Fruit fly (Drosophila melanogaster) whole organism, embryonic: Measurements from ENCODE around the gene NELF-B.

ENCODE experiments used
- CG10321 ChIP-seq: fragments of 200-800 bp; sonication (Bioruptor generic); IDR thresholded peaks from 2 replicates; pipeline ENCODE4 v1.3.6; 2022; ENCODE audit warnings: missing biosample characterization, missing genetic modification characterization
- CG11398 ChIP-seq: fragments of 200-800 bp; sonication (Bioruptor generic); optimal IDR thresholded peaks from 2 replicates; lab custom pipeline; 2016; ENCODE audit warnings: missing biosample characterization, missing genetic modification characterization
- CG1233 ChIP-seq: fragments of 200-800 bp; sonication (Bioruptor generic); optimal IDR thresholded peaks from 4 replicates; lab custom pipeline; 2018; ENCODE audit warnings: missing biosample characterization, mild to moderate bottlenecking, missing genetic modification characterization
- CG13123 ChIP-seq: fragments of 200-800 bp; sonication (Bioruptor generic); optimal IDR thresholded peaks from 2 replicates; lab custom pipeline; 2016; ENCODE audit warnings: missing biosample characterization, missing genetic modification characterization
- CG13296 ChIP-seq: fragments of 200-800 bp; sonication (Bioruptor generic); optimal IDR thresholded peaks from 3 replicates; lab custom pipeline; 2018; ENCODE audit warnings: missing biosample characterization, mild to moderate bottlenecking, missing genetic modification characterization
- CG1602 ChIP-seq: fragments of 200-800 bp; sonication (Bioruptor generic); optimal IDR thresholded peaks from 3 replicates; lab custom pipeline; 2016; ENCODE audit warnings: missing biosample characterization, missing genetic modification characterization
- CG16815 ChIP-seq: fragments of 200-800 bp; sonication (Bioruptor generic); optimal IDR thresholded peaks from 3 replicates; lab custom pipeline; 2017; ENCODE audit warnings: missing biosample characterization, mild to moderate bottlenecking, missing genetic modification characterization
- CG17385 ChIP-seq: fragments of 200-800 bp; sonication (Bioruptor generic); optimal IDR thresholded peaks from 3 replicates; lab custom pipeline; 2018; ENCODE audit warnings: missing biosample characterization, mild to moderate bottlenecking, missing genetic modification characterization
- CG31388 ChIP-seq: fragments of 200-800 bp; sonication (Bioruptor generic); optimal IDR thresholded peaks from 2 replicates; lab custom pipeline; 2016; ENCODE audit warnings: missing biosample characterization, missing genetic modification characterization
- CG34422 ChIP-seq: fragments of 200-800 bp; sonication (Bioruptor generic); IDR thresholded peaks from 3 replicates; pipeline ENCODE4 v1.3.6; 2022; ENCODE audit warnings: missing biosample characterization, missing genetic modification characterization
- CG5245 ChIP-seq: fragments of 200-800 bp; sonication (Bioruptor generic); optimal IDR thresholded peaks from 3 replicates; lab custom pipeline; 2016; ENCODE audit warnings: missing biosample characterization, missing genetic modification characterization
- CG7556 ChIP-seq: fragments of 200-800 bp; sonication (Bioruptor generic); optimal IDR thresholded peaks from 2 replicates; lab custom pipeline; 2017; ENCODE audit warnings: missing biosample characterization, mild to moderate bottlenecking, missing genetic modification characterization
- CG9876 ChIP-seq: fragments of 200-800 bp; sonication (Bioruptor generic); optimal IDR thresholded peaks from 2 replicates; lab custom pipeline; 2016; ENCODE audit warnings: missing biosample characterization, missing genetic modification characterization
- D19B ChIP-seq: fragments of 200-800 bp; sonication (Bioruptor generic); optimal IDR thresholded peaks from 2 replicates; lab custom pipeline; 2017; ENCODE audit warnings: missing biosample characterization, mild to moderate bottlenecking, missing genetic modification characterization
- Dll ChIP-seq: fragments of 200-800 bp; sonication (Bioruptor generic); IDR thresholded peaks from 4 replicates; pipeline ENCODE4 v1.3.6; 2022; ENCODE audit warnings: missing biosample characterization, missing genetic modification characterization; ENCODE audit not compliant: partially characterized antibody
- Dref ChIP-seq: fragments of 200-800 bp; sonication (Bioruptor generic); IDR thresholded peaks from 2 replicates; pipeline ENCODE4 v1.3.6; 2022; ENCODE audit warnings: missing biosample characterization, missing genetic modification characterization
- Eip74EF ChIP-seq, 2 experiments: fragments of 200-800 bp in 1 of 2; fragments of >200 bp in 1 of 2; sonication (Bioruptor generic) in 1 of 2; optimal IDR thresholded peaks; 2 replicates each; lab custom pipeline; 2017 to 2019; ENCODE audit warnings: missing biosample characterization in 2 of 2, missing genetic modification characterization in 2 of 2, mild to moderate bottlenecking in 1 of 2, moderate library complexity in 1 of 2
- GATAe ChIP-seq: fragments of 200-800 bp; sonication (Bioruptor generic); conservative IDR thresholded peaks from 2 replicates; pipeline ENCODE4 v1.3.6; 2022; ENCODE audit warnings: missing biosample characterization, missing genetic modification characterization
- Gug ChIP-seq: fragments of 200-800 bp; sonication (Bioruptor generic); IDR thresholded peaks from 4 replicates; pipeline ENCODE4 v1.3.6; 2022; ENCODE audit warnings: missing biosample characterization, missing genetic modification characterization
- H2.0 ChIP-seq: fragments of 200-800 bp; sonication (Bioruptor generic); IDR thresholded peaks from 2 replicates; pipeline ENCODE4 v1.3.6; 2022; ENCODE audit warnings: missing biosample characterization, missing genetic modification characterization
- HHEX ChIP-seq: fragments of 200-800 bp; sonication (Bioruptor generic); optimal IDR thresholded peaks from 3 replicates; lab custom pipeline; 2017; ENCODE audit warnings: missing biosample characterization, mild to moderate bottlenecking, missing genetic modification characterization, missing genetic modification reagents
- Hey ChIP-seq: fragments of 200-800 bp; sonication (Bioruptor generic); optimal IDR thresholded peaks from 3 replicates; lab custom pipeline; 2018; ENCODE audit warnings: missing biosample characterization, mild to moderate bottlenecking, missing genetic modification characterization
- Hr39 ChIP-seq: fragments of >200 bp; optimal IDR thresholded peaks from 2 replicates; lab custom pipeline; 2017
- NC2β ChIP-seq: fragments of 200-800 bp; sonication (Bioruptor generic); optimal IDR thresholded peaks from 2 replicates; lab custom pipeline; 2016; ENCODE audit warnings: missing biosample characterization, missing genetic modification characterization
- Rx ChIP-seq: fragments of 200-800 bp; sonication (Bioruptor generic); IDR thresholded peaks from 2 replicates; pipeline ENCODE4 v1.3.6; 2022; ENCODE audit warnings: missing biosample characterization, missing genetic modification characterization
- Scr ChIP-seq: fragments of 200-800 bp; sonication (Bioruptor generic); IDR thresholded peaks from 2 replicates; pipeline ENCODE4 v1.3.6; 2022; ENCODE audit warnings: missing biosample characterization, missing genetic modification characterization; ENCODE audit not compliant: partially characterized antibody
- Sin3A ChIP-seq: fragments of >200 bp; optimal IDR thresholded peaks from 2 replicates; lab custom pipeline; 2018
- Sry-β ChIP-seq: fragments of 200-800 bp; sonication (Bioruptor generic); optimal IDR thresholded peaks from 2 replicates; lab custom pipeline; 2018; ENCODE audit warnings: missing biosample characterization, mild to moderate bottlenecking, missing genetic modification characterization, moderate library complexity
- Stat92E ChIP-seq, 3 experiments: fragments of >200 bp in 2 of 3; fragments of 200-800 bp in 1 of 3; sonication (Bioruptor generic) in 1 of 3; optimal IDR thresholded peaks; 2 replicates each; lab custom pipeline; 2017 to 2019; ENCODE audit warnings: missing biosample characterization in 3 of 3, missing genetic modification characterization in 3 of 3, mild to moderate bottlenecking in 1 of 3, moderate library complexity in 1 of 3
- Tbp ChIP-seq: fragments of >200 bp; optimal IDR thresholded peaks from 2 replicates; lab custom pipeline; 2018; ENCODE audit warnings: missing biosample characterization, missing genetic modification characterization
- aop ChIP-seq: fragments of 200-800 bp; sonication (Bioruptor generic); IDR thresholded peaks from 2 replicates; pipeline ENCODE4 v1.3.6; 2022; ENCODE audit warnings: missing biosample characterization, missing genetic modification characterization
- bsh ChIP-seq, 2 experiments: fragments of 200-800 bp; sonication (Bioruptor generic); optimal IDR thresholded peaks; 2 replicates each; lab custom pipeline; 2017 to 2018; ENCODE audit warnings: mild to moderate bottlenecking in 2 of 2, missing biosample characterization in 2 of 2, missing genetic modification characterization in 2 of 2, moderate library complexity in 1 of 2
- dpn ChIP-seq, 2 experiments: fragments of 200-800 bp; sonication (Bioruptor generic); optimal IDR thresholded peaks; 3 replicates each; lab custom pipeline; 2016; ENCODE audit warnings: missing biosample characterization in 2 of 2, missing genetic modification characterization in 2 of 2
- eve ChIP-seq, 2 experiments: fragments of >200 bp; optimal IDR thresholded peaks; 2 replicates each; lab custom pipeline; 2017; ENCODE audit warnings: missing biosample characterization in 2 of 2, missing genetic modification characterization in 2 of 2
- exex ChIP-seq: fragments of 200-800 bp; sonication (Bioruptor generic); optimal IDR thresholded peaks from 4 replicates; lab custom pipeline; 2018; ENCODE audit warnings: missing biosample characterization, mild to moderate bottlenecking, missing genetic modification characterization, moderate library complexity
- eyg ChIP-seq: fragments of 200-800 bp; sonication (Bioruptor generic); optimal IDR thresholded peaks from 3 replicates; lab custom pipeline; 2016; ENCODE audit warnings: missing biosample characterization, missing genetic modification characterization
- fd102C ChIP-seq: fragments of 200-800 bp; sonication (Bioruptor generic); optimal IDR thresholded peaks from 2 replicates; lab custom pipeline; 2018; ENCODE audit warnings: missing biosample characterization, mild to moderate bottlenecking, missing genetic modification characterization, moderate library complexity
- fru ChIP-seq: fragments of >200 bp; optimal IDR thresholded peaks from 2 replicates; lab custom pipeline; 2017
- gt ChIP-seq: fragments of 200-800 bp; sonication (Bioruptor generic); IDR thresholded peaks from 2 replicates; pipeline ENCODE4 v1.3.6; 2022; ENCODE audit warnings: missing biosample characterization, missing genetic modification characterization
- ken ChIP-seq: fragments of 200-800 bp; sonication (Bioruptor generic); IDR thresholded peaks from 3 replicates; pipeline ENCODE4 v1.3.6; 2022; ENCODE audit warnings: missing biosample characterization, missing genetic modification characterization
- onecut ChIP-seq: fragments of 200-800 bp; sonication (Bioruptor generic); IDR thresholded peaks from 2 replicates; pipeline ENCODE4 v1.3.6; 2022; ENCODE audit warnings: missing biosample characterization, missing genetic modification characterization
- p53 ChIP-seq: fragments of 200-800 bp; sonication (Bioruptor generic); optimal IDR thresholded peaks from 2 replicates; lab custom pipeline; 2016; ENCODE audit warnings: missing biosample characterization, missing genetic modification characterization
- repo ChIP-seq: fragments of 200-800 bp; sonication (Bioruptor generic); optimal IDR thresholded peaks from 2 replicates; lab custom pipeline; 2016; ENCODE audit warnings: missing biosample characterization, missing genetic modification characterization
- sens-2 ChIP-seq: fragments of 200-800 bp; sonication (Bioruptor generic); IDR thresholded peaks from 2 replicates; pipeline ENCODE4 v1.3.6; 2022; ENCODE audit warnings: missing biosample characterization, missing genetic modification characterization
- slou ChIP-seq: fragments of 200-800 bp; sonication (Bioruptor generic); optimal IDR thresholded peaks from 3 replicates; lab custom pipeline; 2016; ENCODE audit warnings: missing biosample characterization, missing genetic modification characterization
- tap ChIP-seq: fragments of 200-800 bp; optimal IDR thresholded peaks from 3 replicates; lab custom pipeline; 2019; ENCODE audit warnings: missing biosample characterization, mild to moderate bottlenecking, missing genetic modification characterization, moderate library complexity
- tgo ChIP-seq: fragments of 200-800 bp; sonication (Bioruptor generic); IDR thresholded peaks from 3 replicates; pipeline ENCODE4 v1.3.6; 2022; ENCODE audit warnings: missing biosample characterization, missing genetic modification characterization
- toy ChIP-seq: fragments of 200-800 bp; sonication (Bioruptor generic); IDR thresholded peaks from 2 replicates; pipeline ENCODE4 v1.3.6; 2022; ENCODE audit warnings: missing biosample characterization, missing genetic modification characterization
- vnd ChIP-seq: fragments of 200-800 bp; sonication (Bioruptor generic); IDR thresholded peaks from 3 replicates; pipeline ENCODE4 v1.3.6; 2022; ENCODE audit warnings: missing biosample characterization, missing genetic modification characterization; ENCODE audit not compliant: partially characterized antibody

NELF-B gene

DNA sequence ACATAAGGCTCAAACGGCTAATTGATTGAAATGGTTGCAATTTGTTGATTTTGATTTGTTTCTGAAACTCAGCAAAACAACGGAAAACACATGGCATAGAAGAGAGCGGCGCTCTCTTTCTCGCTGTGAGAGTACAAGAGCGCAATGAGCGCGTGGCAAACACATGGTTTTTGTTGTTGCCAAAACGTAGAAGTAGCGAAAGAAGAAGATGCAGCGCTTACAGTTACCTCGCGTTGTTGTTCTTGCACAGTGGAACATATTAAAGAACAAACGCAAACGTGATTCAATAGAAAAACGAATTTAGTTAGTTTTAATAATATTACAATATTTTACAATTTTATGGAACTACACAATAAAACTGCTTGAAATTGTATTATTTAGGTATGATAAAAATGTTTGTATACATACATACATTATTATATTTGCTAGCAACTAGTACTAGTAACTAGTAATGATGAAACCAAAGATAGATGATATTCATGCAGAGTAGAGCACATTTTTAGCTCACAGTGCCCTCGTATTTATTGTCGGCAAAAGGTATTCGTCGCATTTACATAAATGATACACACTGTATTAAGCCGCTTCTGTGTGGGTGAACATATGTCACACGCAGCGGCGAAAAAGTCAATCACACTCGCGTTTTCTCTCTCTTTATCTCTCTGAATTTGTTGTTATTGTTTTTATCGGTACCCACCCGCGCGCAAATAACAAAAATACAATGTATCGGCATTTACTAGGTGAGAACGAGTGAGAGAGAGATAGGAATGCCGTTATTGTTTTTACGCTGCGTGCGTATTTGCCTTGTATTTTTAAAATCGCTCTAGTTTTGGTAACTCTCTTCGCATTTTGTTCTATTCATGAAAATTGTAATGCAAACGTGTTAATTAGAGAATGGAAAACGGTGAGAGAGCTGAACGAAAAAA, 22.7 kb downstream of the NELF-B start (continued):
- peak; percentile 84 for TF ChIP-seq tgo (GFP tag; lab: Robert Waterston, UW)
- TF ChIP-seq fru (lab: Kevin White, UChicago): no peak
- peak; percentile 79 for TF ChIP-seq Gug (GFP tag; lab: Robert Waterston, UW)
- no peak for TF ChIP-seq aop (GFP tag; lab: Robert Waterston, UW)
- TF ChIP-seq ken (GFP tag; lab: Robert Waterston, UW): peak; percentile 76; the same call in 2 of the 3 replicates
- TF ChIP-seq CG5245 (GFP tag; lab: Kevin White, UChicago): peak; percentile 84
- peak; percentile 88 for TF ChIP-seq CG1602 (GFP tag; lab: Kevin White, UChicago)
- peak; percentile 96 for TF ChIP-seq HHEX (GFP tag; lab: Kevin White, UChicago)
- no peak for TF ChIP-seq Scr
- TF ChIP-seq Sin3A (lab: Kevin White, UChicago): no peak
- peak; percentile 55 for TF ChIP-seq exex (tag; lab: Kevin White, UChicago)
- TF ChIP-seq Hey (tag; lab: Kevin White, UChicago): peak; percentile 47
- TF ChIP-seq p53: no peak
- peak; percentile 75 for TF ChIP-seq CG13123
- TF ChIP-seq vnd (GFP tag; lab: Robert Waterston, UW): no peak
- no peak for TF ChIP-seq Hr39
- TF ChIP-seq CG16815 (GFP tag; lab: Kevin White, UChicago): peak; percentile 92
- TF ChIP-seq sens-2: 0 out of 2 replicates have a peak, but pooled peaks have one; percentile 15
- peak; percentile 51 for TF ChIP-seq CG9876
- peak; percentile 45 for TF ChIP-seq repo (GFP tag; lab: Kevin White, UChicago)
- TF ChIP-seq CG13296 (GFP tag; lab: Kevin White, UChicago): peak; percentile 95
- peak; percentile 81; the same call in 2 of the 3 replicates for TF ChIP-seq CG34422 (GFP tag; lab: Robert Waterston, UW)
- TF ChIP-seq tap: peak; percentile 88
- TF ChIP-seq CG17385: peak; percentile 93
- TF ChIP-seq Dref (GFP tag; lab: Robert Waterston, UW): no peak
- peak in 1 of 2 experiments; percentile 96 for TF ChIP-seq eve (GFP tag; optimal IDR thresholded peaks at IDR 0.05; lab: Kevin White, UChicago)
- TF ChIP-seq gt (GFP tag; lab: Robert Waterston, UW): peak; percentile 36; the same call in 1 of the 2 replicates
- peak; percentile 0 for TF ChIP-seq CG11398 (GFP tag; lab: Kevin White, UChicago)
- TF ChIP-seq CG31388 (GFP tag; lab: Kevin White, UChicago): peak; percentile 82
- TF ChIP-seq Eip74EF (GFP tag; optimal IDR thresholded peaks at IDR 0.05; lab: Kevin White, UChicago): peak in 1 of 2 experiments; percentile 96
- peak; percentile 78 for TF ChIP-seq NC2β (GFP tag; lab: Kevin White, UChicago)
- peak; percentile 88 for TF ChIP-seq slou
- no peak for TF ChIP-seq Dll (GFP tag; lab: Robert Waterston, UW)
- TF ChIP-seq Sry-β (GFP tag; lab: Kevin White, UChicago): peak; percentile 43
- TF ChIP-seq H2.0 (GFP tag; lab: Robert Waterston, UW): peak; percentile 67; the same call in 1 of the 2 replicates
- peak; percentile 20 for TF ChIP-seq fd102C (GFP tag; lab: Kevin White, UChicago)
- TF ChIP-seq Rx (GFP tag; lab: Robert Waterston, UW): peak; percentile 46; the same call in 1 of the 2 replicates
- TF ChIP-seq GATAe (GFP tag; lab: Robert Waterston, UW): peak; percentile 53; the same call in 1 of the 2 replicates
- TF ChIP-seq dpn (GFP tag; optimal IDR thresholded peaks at IDR 0.05; lab: Kevin White, UChicago): peak; percentile 87 to 93
- TF ChIP-seq D19B (GFP tag; lab: Kevin White, UChicago): peak; percentile 91
- TF ChIP-seq CG10321 (GFP tag; lab: Robert Waterston, UW): peak; percentile 7; the same call in 1 of the 2 replicates
- TF ChIP-seq Stat92E (GFP tag; optimal IDR thresholded peaks at IDR 0.05; lab: Kevin White, UChicago): peak in 1 of 3 experiments; percentile 71
- TF ChIP-seq bsh (GFP tag; optimal IDR thresholded peaks at IDR 0.05; lab: Kevin White, UChicago): peak; percentile 69 to 95
- peak; percentile 93 for TF ChIP-seq CG1233 (GFP tag; lab: Kevin White, UChicago)
- TF ChIP-seq Tbp: no peak
- peak; percentile 98 for TF ChIP-seq CG7556 (GFP tag; lab: Kevin White, UChicago)
- TF ChIP-seq eyg (GFP tag; lab: Kevin White, UChicago): peak; percentile 22
- peak; percentile 48; the same call in 1 of the 2 replicates for TF ChIP-seq toy (GFP tag; lab: Robert Waterston, UW)
- peak; percentile 77 for TF ChIP-seq onecut (GFP tag; lab: Robert Waterston, UW)
